Worm (Caenorhabditis elegans) whole organism, L2 larva: Measurements from ENCODE around the gene pri-1.

Source experiments
- C34F6.9 ChIP-seq: fragments of 150-350 bp; optimal IDR thresholded peaks from 2 replicates; lab custom pipeline; 2014; ENCODE audit warnings: missing biosample characterization, missing genetic modification characterization
- F13H6.1 ChIP-seq: sonication (generic microtip); optimal IDR thresholded peaks from 2 replicates; lab custom pipeline; 2016; ENCODE audit warnings: missing genetic modification characterization, missing compliant biosample characterization
- R02D3.7 ChIP-seq: fragments of 150-350 bp; optimal IDR thresholded peaks from 2 replicates; lab custom pipeline; 2014; ENCODE audit warnings: missing biosample characterization, missing genetic modification characterization
- Y55F3AM.14 ChIP-seq: fragments of 200-800 bp; sonication (Bioruptor generic); optimal IDR thresholded peaks from 2 replicates; lab custom pipeline; 2018; ENCODE audit warnings: mild to moderate bottlenecking, missing genetic modification characterization, missing compliant biosample characterization
- ZK546.5 ChIP-seq: sonication (generic microtip); optimal IDR thresholded peaks from 2 replicates; lab custom pipeline; 2017; ENCODE audit warnings: missing biosample characterization, missing genetic modification characterization
- alr-1 ChIP-seq: fragments of 150-350 bp; optimal IDR thresholded peaks from 2 replicates; lab custom pipeline; 2014; ENCODE audit warnings: missing biosample characterization, missing genetic modification characterization
- aly-2 ChIP-seq: fragments of 150-350 bp; optimal IDR thresholded peaks from 2 replicates; lab custom pipeline; 2014; ENCODE audit warnings: missing biosample characterization, missing genetic modification characterization
- ama-1 ChIP-seq: fragments of 150-350 bp; optimal IDR thresholded peaks from 2 replicates; lab custom pipeline; 2018; ENCODE audit warnings: inconsistent platforms
- blmp-1 ChIP-seq: sonication (generic microtip); optimal IDR thresholded peaks from 2 replicates; lab custom pipeline; 2017; ENCODE audit warnings: missing genetic modification characterization, mild to moderate bottlenecking, missing compliant biosample characterization, antibody characterized with exemption, moderate library complexity; ENCODE audit not compliant: insufficient read depth
- ceh-16 ChIP-seq: fragments of 150-350 bp; optimal IDR thresholded peaks from 2 replicates; lab custom pipeline; 2014; ENCODE audit warnings: missing biosample characterization, missing genetic modification characterization
- ceh-82 ChIP-seq: fragments of 150-350 bp; optimal IDR thresholded peaks from 2 replicates; lab custom pipeline; 2014; ENCODE audit warnings: missing biosample characterization, missing genetic modification characterization
- crh-2 ChIP-seq: sonication (generic microtip); optimal IDR thresholded peaks from 2 replicates; lab custom pipeline; 2017; ENCODE audit warnings: missing biosample characterization, missing genetic modification characterization
- dmd-4 ChIP-seq: sonication (generic microtip); optimal IDR thresholded peaks from 2 replicates; lab custom pipeline; 2017; ENCODE audit warnings: missing biosample characterization, missing genetic modification characterization
- egl-27 ChIP-seq: sonication (generic microtip); optimal IDR thresholded peaks from 3 replicates; lab custom pipeline; 2017; ENCODE audit warnings: missing biosample characterization, missing genetic modification reagents, missing genetic modification characterization
- elt-1 ChIP-seq: fragments of 150-350 bp; optimal IDR thresholded peaks from 2 replicates; lab custom pipeline; 2014; ENCODE audit warnings: missing biosample characterization, missing genetic modification characterization
- elt-3 ChIP-seq: sonication (generic microtip); optimal IDR thresholded peaks from 2 replicates; lab custom pipeline; 2017; ENCODE audit warnings: missing biosample characterization, missing genetic modification characterization
- fos-1 ChIP-seq: fragments of 150-350 bp; optimal IDR thresholded peaks from 2 replicates; lab custom pipeline; 2014; ENCODE audit warnings: missing biosample characterization, missing genetic modification characterization
- gmeb-1 ChIP-seq: fragments of 150-350 bp; optimal IDR thresholded peaks from 2 replicates; lab custom pipeline; 2014; ENCODE audit warnings: missing biosample characterization, missing genetic modification characterization
- lin-11 ChIP-seq: fragments of 150-350 bp; sonication (generic microtip); optimal IDR thresholded peaks from 2 replicates; lab custom pipeline; 2014; ENCODE audit warnings: missing biosample characterization, missing genetic modification characterization, inconsistent platforms, mixed read lengths
- lin-13 ChIP-seq: fragments of 150-350 bp; optimal IDR thresholded peaks from 2 replicates; lab custom pipeline; 2014; ENCODE audit warnings: missing biosample characterization, missing genetic modification reagents, missing genetic modification characterization
- lin-39 ChIP-seq: fragments of 150-350 bp; optimal IDR thresholded peaks from 2 replicates; lab custom pipeline; 2014; ENCODE audit warnings: missing biosample characterization, missing genetic modification reagents, missing genetic modification characterization
- lsy-2 ChIP-seq, 2 experiments: fragments of 150-350 bp in 1 of 2; sonication (generic microtip) in 1 of 2; optimal IDR thresholded peaks; 2 replicates each; lab custom pipeline; 2014 to 2017; ENCODE audit warnings: missing biosample characterization in 2 of 2, missing genetic modification characterization in 2 of 2
- mab-5 ChIP-seq: fragments of 150-350 bp; optimal IDR thresholded peaks from 2 replicates; lab custom pipeline; 2014; ENCODE audit warnings: missing biosample characterization, missing genetic modification characterization
- mbf-1 ChIP-seq: sonication (generic microtip); optimal IDR thresholded peaks from 2 replicates; lab custom pipeline; 2017; ENCODE audit warnings: missing biosample characterization, missing genetic modification characterization
- mdl-1 ChIP-seq, 2 experiments: fragments of 150-350 bp in 1 of 2; sonication (generic microtip) in 1 of 2; optimal IDR thresholded peaks; 2 replicates each; lab custom pipeline; 2017; ENCODE audit warnings: missing biosample characterization in 2 of 2, missing genetic modification characterization in 2 of 2
- nhr-10 ChIP-seq: sonication (generic microtip); optimal IDR thresholded peaks from 2 replicates; lab custom pipeline; 2017; ENCODE audit warnings: missing biosample characterization, missing genetic modification characterization
- nhr-11 ChIP-seq: fragments of 150-350 bp; optimal IDR thresholded peaks from 2 replicates; lab custom pipeline; 2014; ENCODE audit warnings: missing biosample characterization, missing genetic modification characterization
- nhr-12 ChIP-seq: fragments of 150-350 bp; optimal IDR thresholded peaks from 2 replicates; lab custom pipeline; 2014; ENCODE audit warnings: missing biosample characterization, missing genetic modification characterization
- nhr-129 ChIP-seq: fragments of 150-350 bp; optimal IDR thresholded peaks from 2 replicates; lab custom pipeline; 2014; ENCODE audit warnings: missing biosample characterization, missing genetic modification characterization
- nhr-21 ChIP-seq: fragments of 150-350 bp; optimal IDR thresholded peaks from 2 replicates; lab custom pipeline; 2014; ENCODE audit warnings: missing biosample characterization, missing genetic modification characterization
- nhr-23 ChIP-seq: fragments of 150-350 bp; optimal IDR thresholded peaks from 2 replicates; lab custom pipeline; 2014; ENCODE audit warnings: missing biosample characterization, missing genetic modification reagents, missing genetic modification characterization
- nhr-237 ChIP-seq: fragments of 150-350 bp; optimal IDR thresholded peaks from 2 replicates; lab custom pipeline; 2014; ENCODE audit warnings: missing biosample characterization, missing genetic modification characterization
- nhr-25 ChIP-seq: fragments of 150-350 bp; sonication (generic microtip); optimal IDR thresholded peaks from 3 replicates; lab custom pipeline; 2014; ENCODE audit warnings: missing biosample characterization, missing genetic modification characterization
- nhr-6 ChIP-seq: fragments of 150-350 bp; optimal IDR thresholded peaks from 2 replicates; lab custom pipeline; 2014; ENCODE audit warnings: missing biosample characterization, missing genetic modification characterization
- peb-1 ChIP-seq: fragments of 150-350 bp; optimal IDR thresholded peaks from 2 replicates; lab custom pipeline; 2014; ENCODE audit warnings: missing biosample characterization, missing genetic modification characterization
- sem-4 ChIP-seq: fragments of 150-350 bp; optimal IDR thresholded peaks from 2 replicates; lab custom pipeline; 2014; ENCODE audit warnings: missing biosample characterization, missing genetic modification reagents, missing genetic modification characterization
- skn-1 ChIP-seq: sonication (generic microtip); optimal IDR thresholded peaks from 2 replicates; lab custom pipeline; 2017; ENCODE audit warnings: missing biosample characterization, missing genetic modification characterization
- sma-3 ChIP-seq: sonication (generic microtip); optimal IDR thresholded peaks from 2 replicates; lab custom pipeline; 2016; ENCODE audit warnings: missing genetic modification reagents, missing genetic modification characterization, missing compliant biosample characterization
- sma-9 ChIP-seq, 2 experiments: fragments of 150-350 bp in 1 of 2; sonication (generic microtip) in 1 of 2; optimal IDR thresholded peaks; 2 replicates each; lab custom pipeline; 2014 to 2016; ENCODE audit warnings: missing genetic modification characterization in 2 of 2, mild to moderate bottlenecking in 1 of 2, missing biosample characterization in 1 of 2, missing compliant biosample characterization in 1 of 2, missing genetic modification reagents in 1 of 2, moderate library complexity in 1 of 2
- snpc-4 ChIP-seq: fragments of 150-350 bp; optimal IDR thresholded peaks from 2 replicates; lab custom pipeline; 2014; ENCODE audit warnings: missing biosample characterization, missing genetic modification characterization
- unc-39 ChIP-seq: fragments of 150-350 bp; optimal IDR thresholded peaks from 2 replicates; lab custom pipeline; 2014; ENCODE audit warnings: missing biosample characterization, missing genetic modification characterization
- unc-55 ChIP-seq: fragments of 150-350 bp; sonication (generic microtip); optimal IDR thresholded peaks from 3 replicates; lab custom pipeline; 2014; ENCODE audit warnings: missing biosample characterization, missing genetic modification reagents, missing genetic modification characterization
- unc-62 ChIP-seq: fragments of 150-350 bp; optimal IDR thresholded peaks from 2 replicates; lab custom pipeline; 2014; ENCODE audit warnings: missing biosample characterization, missing genetic modification reagents, missing genetic modification characterization
- zag-1 ChIP-seq: fragments of 150-350 bp; optimal IDR thresholded peaks from 2 replicates; lab custom pipeline; 2014; ENCODE audit warnings: missing biosample characterization, missing genetic modification characterization
- ztf-1 ChIP-seq: fragments of 200-800 bp; sonication (Bioruptor generic); conservative IDR thresholded peaks from 2 replicates; pipeline ENCODE4 v1.3.6; 2022; ENCODE audit warnings: missing genetic modification characterization, missing compliant biosample characterization
- ztf-11 ChIP-seq: sonication (generic microtip); optimal IDR thresholded peaks from 2 replicates; lab custom pipeline; 2017; ENCODE audit warnings: missing biosample characterization, missing genetic modification characterization
- ztf-4 ChIP-seq: fragments of 150-350 bp; optimal IDR thresholded peaks from 2 replicates; lab custom pipeline; 2014; ENCODE audit warnings: missing biosample characterization, missing genetic modification characterization

pri-1 gene

ce11 chrIII:9631117-9631655 lies 17.1 kb upstream of the pri-1 start, which contains the start of gene ubc-7 (continued):
- TF ChIP-seq aly-2 (no peak), mbf-1 (no peak), nhr-129 (tag; lab: Kevin White, UChicago) (peak; percentile 78), C34F6.9 (tag; lab: Kevin White, UChicago) (peak; percentile 83), peb-1 (no peak), sma-9 (GFP tag; optimal IDR thresholded peaks at IDR 0.05; lab: Kevin White, UChicago) (peak; percentile 81), sma-9 (tag; optimal IDR thresholded peaks at IDR 0.05; lab: Kevin White, UChicago) (no peak), mdl-1 (tag; optimal IDR thresholded peaks at IDR 0.05; lab: Kevin White, UChicago) (peak in 1 of 2 experiments; percentile 72), nhr-23 (tag; lab: Kevin White, UChicago) (no peak), blmp-1 (tag; lab: Kevin White, UChicago) (peak; percentile 97), ama-1 (lab: Kevin White, UChicago) (peak; percentile 85), lin-39 (tag; lab: Kevin White, UChicago) (no peak), F13H6.1 (tag; lab: Kevin White, UChicago) (peak; percentile 64), dmd-4 (tag; lab: Kevin White, UChicago) (no peak), Y55F3AM.14 (GFP tag; lab: Kevin White, UChicago) (no peak), ztf-4 (tag; lab: Kevin White, UChicago) (peak; percentile 57), nhr-237 (tag; lab: Kevin White, UChicago) (no peak), crh-2 (tag; lab: Kevin White, UChicago) (peak; percentile 85), nhr-21 (tag; lab: Kevin White, UChicago) (peak; percentile 84), zag-1 (tag; lab: Kevin White, UChicago) (no peak), ztf-1 (GFP tag; lab: Robert Waterston, UW) (no peak), nhr-25 (tag; lab: Kevin White, UChicago) (peak; percentile 88), ztf-11 (no peak)
- TF ChIP-seq, all 48 proteins: peak for 26

DNA sequence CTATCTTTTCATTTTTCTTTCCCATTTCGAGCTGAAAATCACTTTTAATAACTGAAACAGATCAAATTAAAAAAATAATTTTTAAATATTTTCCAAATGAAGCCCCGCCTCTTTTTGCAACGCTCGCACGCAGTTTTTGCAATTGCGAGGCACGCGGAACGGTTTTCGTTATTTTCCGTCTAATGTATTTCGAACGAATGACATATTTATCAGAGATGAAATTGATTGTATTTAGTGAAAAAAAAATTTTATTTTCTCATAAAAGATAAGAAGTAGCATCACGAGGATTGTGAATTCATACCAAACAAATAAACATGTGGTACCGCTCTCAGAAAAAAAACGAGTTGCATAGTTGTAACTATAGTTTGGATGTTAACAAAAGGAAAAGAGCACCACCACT lies 15.8 kb upstream of the pri-1 start, which contains the start of gene rpac-19:
Gene rpac-19 (minus strand): TSS at position 31 of the 400 bp plus-strand sequence.
- TF ChIP-seq R02D3.7 (no peak), F13H6.1 (tag; lab: Kevin White, UChicago) (peak; percentile 72), aly-2 (no peak), nhr-12 (tag; lab: Kevin White, UChicago) (no peak), ztf-1 (GFP tag; lab: Robert Waterston, UW) (no peak), nhr-10 (tag; lab: Kevin White, UChicago) (no peak), lsy-2 (tag; optimal IDR thresholded peaks at IDR 0.05; lab: Kevin White, UChicago) (peak in 1 of 2 experiments; percentile 76), mdl-1 (tag; optimal IDR thresholded peaks at IDR 0.05; lab: Kevin White, UChicago) (no peak), mab-5 (no peak), sma-9 (GFP tag; optimal IDR thresholded peaks at IDR 0.05; lab: Kevin White, UChicago) (peak; percentile 69), sma-9 (tag; optimal IDR thresholded peaks at IDR 0.05; lab: Kevin White, UChicago) (no peak), ztf-4 (tag; lab: Kevin White, UChicago) (peak; percentile 55), nhr-11 (tag; lab: Kevin White, UChicago) (no peak), sem-4 (tag; lab: Kevin White, UChicago) (peak; percentile 77), elt-1 (tag; lab: Kevin White, UChicago) (no peak), dmd-4 (tag; lab: Kevin White, UChicago) (no peak), elt-3 (no peak), mbf-1 (no peak), lin-13 (GFP tag; lab: Kevin White, UChicago) (peak; percentile 72), ztf-11 (no peak), nhr-23 (tag; lab: Kevin White, UChicago) (no peak), sma-3 (GFP tag; lab: Kevin White, UChicago) (peak; percentile 85), alr-1 (no peak), lin-39 (tag; lab: Kevin White, UChicago) (no peak), egl-27 (peak; percentile 6), peb-1 (no peak), nhr-237 (tag; lab: Kevin White, UChicago) (peak; percentile 19), unc-55 (GFP tag; lab: Kevin White, UChicago) (peak; percentile 57), gmeb-1 (tag; lab: Kevin White, UChicago) (peak; percentile 80), unc-39 (tag; lab: Kevin White, UChicago) (no peak), crh-2 (tag; lab: Kevin White, UChicago) (peak; percentile 75), unc-62 (GFP tag; lab: Kevin White, UChicago) (no peak), C34F6.9 (tag; lab: Kevin White, UChicago) (peak; percentile 63), ama-1 (lab: Kevin White, UChicago) (peak; percentile 64), lin-11 (tag; lab: Kevin White, UChicago) (no peak), nhr-25 (tag; lab: Kevin White, UChicago) (peak; percentile 58), nhr-129 (tag; lab: Kevin White, UChicago) (peak; percentile 35), ceh-82 (tag; lab: Kevin White, UChicago) (no peak), skn-1 (tag; lab: Kevin White, UChicago) (peak; percentile 66), nhr-21 (tag; lab: Kevin White, UChicago) (no peak), fos-1 (tag; lab: Kevin White, UChicago) (peak; percentile 4), ZK546.5 (no peak), snpc-4 (no peak), ceh-16 (tag; lab: Kevin White, UChicago) (no peak), zag-1 (tag; lab: Kevin White, UChicago) (no peak), Y55F3AM.14 (GFP tag; lab: Kevin White, UChicago) (peak; percentile 17), nhr-6 (tag; lab: Kevin White, UChicago) (no peak), blmp-1 (tag; lab: Kevin White, UChicago) (no peak)
